Fruit fly (Drosophila melanogaster): ENCODE measurements around the gene Ir7g.

The Ir7g gene

DNA sequence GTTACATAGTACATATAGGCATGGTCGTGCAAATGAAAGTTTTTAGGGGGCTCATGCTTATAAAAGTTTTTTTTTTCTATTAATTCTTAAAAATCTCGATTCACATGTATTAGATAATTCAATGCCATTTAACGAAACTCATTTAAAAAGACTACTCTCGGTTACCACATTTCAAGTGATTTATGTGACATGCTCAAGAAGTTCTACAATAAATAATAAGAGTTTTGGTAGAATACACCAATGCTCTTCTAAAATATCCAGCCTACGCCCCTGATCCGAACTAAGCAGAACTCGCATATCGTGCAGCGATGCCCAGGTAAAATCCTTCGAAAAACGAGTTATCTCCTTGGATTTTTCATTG is 8.1 kb downstream of the Ir7g start:
- TF ChIP-seq insv (optimal IDR thresholded peaks at IDR 0.05), result no peak
- TF ChIP-seq h (optimal IDR thresholded peaks at IDR 0.05), result no peak
- TF ChIP-seq Sin3A (optimal IDR thresholded peaks at IDR 0.05), result no peak
- TF ChIP-seq psq (optimal IDR thresholded peaks at IDR 0.05), result no peak
- TF ChIP-seq Myc (optimal IDR thresholded peaks at IDR 0.05), result no peak
- no peak for TF ChIP-seq ttk (optimal IDR thresholded peaks at IDR 0.05)

DNA sequence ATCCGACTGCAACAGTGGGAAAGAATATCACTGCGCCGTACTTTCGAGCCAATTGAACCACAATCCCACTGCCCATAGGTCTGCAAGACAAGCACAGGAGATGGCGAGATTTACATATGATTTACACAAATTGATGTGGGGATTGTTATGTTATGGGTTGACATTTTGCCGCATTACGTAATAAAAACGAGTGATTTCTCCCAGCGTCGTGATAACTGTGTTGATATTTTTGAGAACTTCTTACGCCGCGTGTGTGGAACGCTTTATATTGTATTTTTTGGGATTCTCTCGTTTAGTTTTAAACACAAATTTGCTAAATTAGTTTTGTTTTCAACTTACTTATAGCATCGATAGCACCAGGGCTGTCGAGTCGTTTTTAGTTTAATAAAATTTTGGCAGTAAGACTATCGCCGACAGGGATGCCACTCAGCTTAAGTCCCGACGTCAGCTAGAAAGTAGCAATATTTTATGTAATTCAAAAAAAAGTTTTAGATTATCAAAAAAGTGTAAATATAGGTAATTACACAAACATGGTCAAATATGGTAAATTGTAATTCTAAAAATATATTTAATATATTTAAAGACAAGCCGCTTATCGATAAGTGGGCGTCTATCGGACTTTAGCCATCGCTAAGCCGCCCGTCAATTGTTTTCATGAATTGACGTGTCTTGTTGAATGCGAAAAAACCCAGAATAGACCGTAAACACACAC is 9.1 kb downstream of the Ir7g start, which contains the start of the genes CG45089, ND-MNLL and p115:
TSS of gene CG45089 (minus strand) at position 388 of the 712 bp plus-strand sequence.
TSS of gene ND-MNLL (minus strand) at position 388 of the 712 bp plus-strand sequence.
TSS of gene p115 (plus strand) at position 621 of the 712 bp plus-strand sequence.
- TF ChIP-seq ttk (optimal IDR thresholded peaks at IDR 0.05) (no peak), psq (optimal IDR thresholded peaks at IDR 0.05) (no peak), Myc (optimal IDR thresholded peaks at IDR 0.05) (no peak), Sin3A (optimal IDR thresholded peaks at IDR 0.05) (no peak), h (optimal IDR thresholded peaks at IDR 0.05) (no peak), insv (optimal IDR thresholded peaks at IDR 0.05) (no peak)

DNA sequence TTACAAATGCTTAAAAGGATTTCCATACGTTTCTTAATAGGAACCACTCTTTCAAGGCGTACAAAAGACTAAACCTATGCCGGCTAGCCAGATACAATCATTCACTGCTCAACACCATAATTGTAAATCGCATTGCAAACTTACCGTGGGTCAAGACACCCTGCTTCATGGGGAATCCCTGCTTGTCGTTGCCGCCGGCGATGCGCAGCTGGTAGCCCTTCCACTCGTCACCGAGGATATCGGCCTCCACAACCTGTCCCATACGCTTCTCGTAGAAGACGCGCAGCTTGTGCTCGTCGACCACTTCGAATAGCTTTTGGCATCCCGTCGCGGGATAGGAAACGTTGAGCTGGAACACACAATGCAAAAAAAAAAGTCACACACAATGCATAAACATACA is 16.2 kb downstream of the Ir7g start:
- no peak for TF ChIP-seq Sin3A (optimal IDR thresholded peaks at IDR 0.05)
- no peak for TF ChIP-seq ttk (optimal IDR thresholded peaks at IDR 0.05)
- no peak for TF ChIP-seq psq (optimal IDR thresholded peaks at IDR 0.05)
- TF ChIP-seq insv (optimal IDR thresholded peaks at IDR 0.05), result no peak
- TF ChIP-seq h (optimal IDR thresholded peaks at IDR 0.05), result no peak
- TF ChIP-seq Myc (optimal IDR thresholded peaks at IDR 0.05), result no peak

DNA sequence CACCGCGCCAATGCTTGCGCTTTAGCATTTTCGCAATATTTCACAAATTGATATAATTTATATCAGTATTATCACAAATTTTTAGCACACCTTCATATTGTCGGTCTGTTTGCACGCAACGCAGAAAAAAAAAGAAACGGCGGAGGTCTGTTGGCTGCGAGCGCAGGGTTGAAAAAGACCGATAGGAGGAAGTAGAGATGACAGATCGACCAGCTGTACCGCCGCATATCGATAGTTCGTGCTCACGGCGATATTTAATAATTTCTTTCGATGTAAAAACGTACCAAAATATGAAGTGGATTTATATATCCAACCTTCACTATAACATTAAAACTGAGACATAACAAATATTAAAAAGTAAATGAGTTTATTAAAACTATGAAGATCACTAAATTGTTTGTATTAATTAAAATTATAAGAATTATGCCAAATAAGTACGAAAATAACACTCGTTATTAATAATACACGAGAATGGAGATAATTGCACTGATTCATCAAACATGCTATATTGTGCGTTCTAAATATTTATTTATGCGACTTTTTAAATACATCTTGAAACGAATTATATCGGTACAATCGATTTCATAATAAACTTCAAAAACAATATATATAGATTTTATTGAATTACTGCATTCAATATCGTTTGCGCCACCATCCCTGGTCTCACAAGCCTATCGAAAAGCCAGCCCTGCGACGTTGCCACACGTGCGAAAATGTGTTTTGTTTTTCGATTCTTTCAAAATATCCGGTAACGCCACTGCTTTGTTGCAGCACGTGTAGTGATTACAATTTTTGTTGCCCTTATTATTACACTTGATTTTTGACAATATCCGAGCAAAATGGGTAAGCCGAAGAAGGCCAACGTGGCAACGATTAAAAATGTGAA is 16.9 kb downstream of the Ir7g start, which contains the start of the genes RpS6 and bys:
TSS of gene RpS6 (minus strand) at position 179 of the 886 bp plus-strand sequence.
TSS of gene bys (plus strand) at position 728 of the 886 bp plus-strand sequence.
- no peak for TF ChIP-seq psq (optimal IDR thresholded peaks at IDR 0.05)
- no peak for TF ChIP-seq ttk (optimal IDR thresholded peaks at IDR 0.05)
- no peak for TF ChIP-seq insv (optimal IDR thresholded peaks at IDR 0.05)
- no peak for TF ChIP-seq Myc (optimal IDR thresholded peaks at IDR 0.05)
- no peak for TF ChIP-seq Sin3A (optimal IDR thresholded peaks at IDR 0.05)
- no peak for TF ChIP-seq h (optimal IDR thresholded peaks at IDR 0.05)

DNA sequence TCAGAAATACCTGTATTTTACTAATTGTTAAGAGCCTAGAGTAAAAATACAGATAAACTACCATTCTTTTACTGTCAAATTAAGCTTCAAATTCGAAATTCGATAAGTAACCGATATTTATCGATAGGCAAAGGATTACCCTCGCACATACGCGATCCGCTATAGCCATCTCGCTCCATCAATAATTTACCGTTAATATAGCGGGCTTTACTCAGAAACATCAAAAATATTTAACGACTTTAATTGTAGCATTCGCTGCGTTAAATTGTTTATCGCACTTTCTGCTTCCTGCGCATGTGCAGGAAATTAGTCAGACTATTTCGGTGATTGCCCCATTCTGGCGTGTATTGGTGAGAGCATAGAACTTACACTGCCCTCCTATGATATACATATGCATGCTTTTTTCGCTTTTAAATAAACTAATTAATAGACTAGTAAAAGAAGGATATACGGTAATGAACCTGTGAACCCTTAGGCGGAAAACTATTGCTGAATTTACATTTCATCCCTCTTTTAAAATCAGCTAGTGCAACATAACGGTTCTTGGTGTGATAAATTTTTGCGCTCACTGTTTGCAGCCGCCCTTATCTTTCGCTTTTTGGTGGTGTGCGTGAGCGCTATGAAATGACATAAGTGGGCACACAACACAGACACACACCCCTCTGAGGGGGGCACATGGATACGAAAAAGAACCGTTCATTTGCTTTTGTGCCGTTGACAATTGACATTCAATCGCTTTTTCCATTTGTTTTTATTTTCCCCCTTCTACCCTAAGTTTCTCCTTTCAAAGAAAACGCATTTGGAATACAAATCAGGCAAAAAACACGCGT is 24.0 kb downstream of the Ir7g start, which contains the start of the genes dpr14 and spidey:
TSS of gene dpr14 (minus strand) at position 48 of the 830 bp plus-strand sequence.
TSS of gene spidey (plus strand) at position 693 of the 830 bp plus-strand sequence.
- TF ChIP-seq insv (optimal IDR thresholded peaks at IDR 0.05), result no peak

DNA sequence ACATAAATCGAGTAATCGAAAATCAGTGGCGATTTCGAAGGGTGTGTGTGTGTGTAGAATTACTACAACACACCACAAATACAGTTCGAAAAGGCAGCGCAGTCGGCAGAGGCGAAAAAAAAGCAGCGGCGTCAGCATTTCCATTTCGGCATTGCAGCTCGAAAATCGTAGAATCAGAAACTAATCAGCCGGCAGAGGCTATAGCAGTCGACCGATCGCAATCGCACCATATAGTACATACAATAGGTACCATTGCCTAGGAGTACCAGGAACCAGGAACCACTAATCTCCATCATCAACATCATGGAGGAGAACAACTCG is 24.6 kb downstream of the Ir7g start:
- TF ChIP-seq h (optimal IDR thresholded peaks at IDR 0.05), result no peak
- no peak for TF ChIP-seq Myc (optimal IDR thresholded peaks at IDR 0.05)

DNA sequence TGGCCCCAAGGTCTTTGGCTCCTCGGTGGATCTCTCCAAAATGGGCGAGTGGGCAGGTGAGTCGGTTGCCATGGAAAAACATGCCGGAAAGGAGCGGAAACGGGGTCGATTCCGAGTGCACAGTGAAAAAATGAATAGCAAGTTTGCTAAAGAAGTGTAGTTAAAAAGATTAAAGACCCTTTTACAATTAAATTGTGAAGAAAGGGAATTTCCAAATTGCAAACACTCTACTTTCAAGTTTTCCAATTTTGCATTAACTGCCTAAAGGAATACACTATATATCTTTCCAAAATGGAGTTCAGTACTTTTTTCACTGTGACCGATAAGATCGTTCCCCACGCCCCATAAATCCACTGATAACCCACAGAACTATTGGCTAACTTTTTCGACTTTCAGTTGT is 25.0 kb downstream of the Ir7g start:
- TF ChIP-seq psq (optimal IDR thresholded peaks at IDR 0.05) (no peak), ttk (optimal IDR thresholded peaks at IDR 0.05) (no peak), h (optimal IDR thresholded peaks at IDR 0.05) (no peak), Sin3A (optimal IDR thresholded peaks at IDR 0.05) (no peak), insv (optimal IDR thresholded peaks at IDR 0.05) (no peak), Myc (optimal IDR thresholded peaks at IDR 0.05) (no peak)

DNA sequence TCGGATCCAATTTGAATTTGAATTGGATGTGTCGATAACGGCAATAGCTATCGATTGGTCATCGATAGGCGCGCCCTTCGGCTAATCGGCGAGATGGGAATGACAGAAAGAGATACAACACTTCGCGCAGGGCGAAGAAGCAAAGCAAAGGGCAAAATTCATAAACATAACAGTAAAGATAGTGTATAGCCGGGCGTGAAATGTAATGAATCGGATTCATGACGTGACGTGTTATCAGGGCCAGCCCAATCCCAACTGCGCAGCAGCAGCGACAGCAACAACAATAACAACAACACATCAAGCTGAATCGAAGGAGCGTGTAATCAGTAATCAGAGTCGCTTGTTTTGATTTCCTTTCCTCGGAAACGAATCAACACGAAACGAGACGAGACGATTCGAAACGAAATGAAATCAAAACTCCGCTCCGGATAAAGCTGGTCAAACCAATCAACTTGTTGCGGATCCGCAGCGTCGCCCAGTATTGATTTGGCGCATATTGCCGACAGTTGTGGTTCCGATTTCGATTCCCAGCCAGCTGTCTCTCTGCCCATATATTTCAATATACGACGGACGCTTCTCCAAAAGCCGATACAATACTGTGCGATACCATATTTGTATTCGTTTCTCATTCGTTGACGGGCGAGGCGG is 27.6 kb downstream of the Ir7g start, which contains the start of gene snz:
TSS of gene snz (plus strand) at position 107 of the 648 bp plus-strand sequence.
- no peak for TF ChIP-seq insv (optimal IDR thresholded peaks at IDR 0.05)
- no peak for TF ChIP-seq Myc (optimal IDR thresholded peaks at IDR 0.05)

DNA sequence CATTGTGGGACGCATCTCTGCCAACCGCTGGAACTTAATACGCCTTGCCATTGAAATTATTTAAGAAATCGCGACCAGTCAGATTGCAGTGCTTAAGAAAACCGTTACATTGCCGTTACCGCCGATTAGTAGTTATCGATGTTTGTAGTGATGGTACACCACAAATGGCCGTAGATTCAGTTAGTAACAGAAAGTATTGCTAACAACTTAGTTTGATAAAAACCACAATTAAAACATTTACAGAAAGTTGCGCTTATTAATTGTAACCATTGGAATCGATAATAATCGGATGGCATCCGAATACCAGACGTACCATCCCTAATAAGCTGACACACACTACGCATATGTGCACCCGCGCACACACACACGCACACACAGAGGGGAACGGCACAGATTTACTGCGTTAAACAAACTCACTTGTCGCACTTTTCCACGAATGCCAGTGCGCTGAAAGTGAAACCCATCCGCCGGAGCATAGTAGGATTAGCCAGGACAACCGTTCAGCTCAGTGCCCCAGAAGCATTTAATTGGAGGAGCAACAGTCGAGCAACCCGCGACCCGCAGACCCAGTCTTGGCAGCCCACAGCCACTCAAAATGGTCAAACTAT is 35.7 kb downstream of the Ir7g start, which contains the start of the genes hdm and Ykt6:
TSS of gene hdm (minus strand) at position 51 of the 608 bp plus-strand sequence.
TSS of gene Ykt6 (plus strand) at position 329 of the 608 bp plus-strand sequence.
- TF ChIP-seq psq (optimal IDR thresholded peaks at IDR 0.05), result no peak
- no peak for TF ChIP-seq Sin3A (optimal IDR thresholded peaks at IDR 0.05)
- no peak for TF ChIP-seq h (optimal IDR thresholded peaks at IDR 0.05)
- no peak for TF ChIP-seq ttk (optimal IDR thresholded peaks at IDR 0.05)
- TF ChIP-seq Myc (optimal IDR thresholded peaks at IDR 0.05), result no peak
- no peak for TF ChIP-seq insv (optimal IDR thresholded peaks at IDR 0.05)

DNA sequence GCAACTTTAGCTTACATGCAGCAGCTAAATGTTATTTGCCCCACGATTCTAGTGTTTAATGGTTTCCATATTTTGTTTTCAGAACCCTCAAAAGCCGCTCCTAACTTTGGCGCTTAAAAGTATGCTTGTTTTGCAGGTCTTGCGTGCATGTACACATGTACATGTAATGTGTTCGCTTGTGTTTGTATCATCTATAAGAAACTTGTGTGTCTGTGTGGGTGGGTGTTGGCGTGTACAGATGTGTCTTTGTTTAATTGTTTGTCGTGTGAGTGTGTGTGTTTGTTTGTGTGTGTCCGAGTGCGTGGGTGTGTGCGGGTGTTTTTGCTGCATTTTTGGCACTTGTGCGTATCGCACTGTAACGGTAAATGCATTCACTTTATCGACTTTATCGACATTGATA is 38.6 kb downstream of the Ir7g start:
- no peak for TF ChIP-seq Sin3A (optimal IDR thresholded peaks at IDR 0.05)
- TF ChIP-seq psq (optimal IDR thresholded peaks at IDR 0.05), result no peak
- no peak for TF ChIP-seq Myc (optimal IDR thresholded peaks at IDR 0.05)
- TF ChIP-seq ttk (optimal IDR thresholded peaks at IDR 0.05), result no peak
- TF ChIP-seq h (optimal IDR thresholded peaks at IDR 0.05), result no peak
- no peak for TF ChIP-seq insv (optimal IDR thresholded peaks at IDR 0.05)

DNA sequence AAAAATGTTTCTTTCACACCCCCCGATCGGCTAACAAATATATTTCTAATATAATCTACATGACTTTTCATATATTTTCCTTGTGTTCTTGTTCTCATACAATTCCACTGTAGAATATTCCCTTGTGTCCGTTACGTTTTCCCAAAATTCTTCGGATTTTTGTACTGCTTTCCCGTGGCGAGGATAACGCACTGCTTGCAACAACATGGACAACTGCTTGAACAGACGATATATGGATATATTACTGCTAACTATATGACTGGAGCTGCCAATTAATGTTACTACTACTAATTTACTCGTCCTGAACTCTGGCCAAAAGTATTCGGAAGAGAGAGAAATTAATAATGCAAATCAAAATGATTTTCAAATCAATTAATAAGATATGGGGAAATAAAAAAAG is 40.5 kb downstream of the Ir7g start:
- TF ChIP-seq psq (optimal IDR thresholded peaks at IDR 0.05), result no peak
- no peak for TF ChIP-seq h (optimal IDR thresholded peaks at IDR 0.05)
- no peak for TF ChIP-seq ttk (optimal IDR thresholded peaks at IDR 0.05)
- no peak for TF ChIP-seq Sin3A (optimal IDR thresholded peaks at IDR 0.05)
- no peak for TF ChIP-seq Myc (optimal IDR thresholded peaks at IDR 0.05)
- no peak for TF ChIP-seq insv (optimal IDR thresholded peaks at IDR 0.05)
